Fruit fly (Drosophila melanogaster): ENCODE measurements around the gene CG14543.

The CG14543 gene

dm6 chr3R:26041417-26042101, 14.9 kb upstream of the CG14543 start, which contains the start of gene gro (continued):
- TF ChIP-seq Antp (GFP tag; optimal IDR thresholded peaks at IDR 0.05) (peak; percentile 75), Hr78 (GFP tag; optimal IDR thresholded peaks at IDR 0.05) (no peak), lilli (GFP tag; optimal IDR thresholded peaks at IDR 0.05) (peak; percentile 83), CG1602 (GFP tag; optimal IDR thresholded peaks at IDR 0.05) (peak; percentile 60), sima (GFP tag; optimal IDR thresholded peaks at IDR 0.05) (no peak), ERR (GFP tag; optimal IDR thresholded peaks at IDR 0.05) (peak; percentile 65), CG12236 (GFP tag; optimal IDR thresholded peaks at IDR 0.05) (peak; percentile 44), klu (GFP tag; IDR thresholded peaks at IDR 0.05) (0 out of 2 replicates have a peak, but pooled peaks have one; percentile 22), CG6854 (GFP tag; optimal IDR thresholded peaks at IDR 0.05) (no peak), CoRest (tag; optimal IDR thresholded peaks at IDR 0.05) (peak; percentile 71), CG2889 (GFP tag; IDR thresholded peaks at IDR 0.05) (no peak), schlank (tag; optimal IDR thresholded peaks at IDR 0.05) (peak; percentile 42), tio (GFP tag; optimal IDR thresholded peaks at IDR 0.05) (peak; percentile 19), CG11504 (tag; optimal IDR thresholded peaks at IDR 0.05) (peak; percentile 57), Med (GFP tag) (peak; percentile 98), Dp (GFP tag; optimal IDR thresholded peaks at IDR 0.05) (peak; percentile 87), CG7357 (GFP tag; IDR thresholded peaks at IDR 0.05) (0 out of 3 replicates have a peak, but pooled peaks have one; percentile 43), CG10147 (GFP tag; optimal IDR thresholded peaks at IDR 0.05) (peak; percentile 30), Ravus (GFP tag; IDR thresholded peaks at IDR 0.05) (no peak), CG12659 (GFP tag; optimal IDR thresholded peaks at IDR 0.05) (peak; percentile 91), bigmax (GFP tag; optimal IDR thresholded peaks at IDR 0.05) (no peak), CG17186 (GFP tag; optimal IDR thresholded peaks at IDR 0.05) (peak; percentile 90), CG13296 (GFP tag; optimal IDR thresholded peaks at IDR 0.05) (peak; percentile 8), lab (GFP tag; optimal IDR thresholded peaks at IDR 0.05) (peak; percentile 82), prd (optimal IDR thresholded peaks at IDR 0.05) (no peak), prd (GFP tag; IDR thresholded peaks at IDR 0.05) (peak; percentile 66; the same call in 2 of the 3 replicates), Hr3 (GFP tag; optimal IDR thresholded peaks at IDR 0.05) (peak; percentile 68), CG6654 (GFP tag; optimal IDR thresholded peaks at IDR 0.05) (no peak), Stat92E (GFP tag; optimal IDR thresholded peaks at IDR 0.05) (peak in 1 of 3 experiments; percentile 4), Oli (tag; optimal IDR thresholded peaks at IDR 0.05) (peak; percentile 30), CG10654 (GFP tag; optimal IDR thresholded peaks at IDR 0.05) (peak; percentile 64), otp (GFP tag; IDR thresholded peaks at IDR 0.05) (peak; percentile 59; the same call in 1 of the 3 replicates), eyg (GFP tag; optimal IDR thresholded peaks at IDR 0.05) (no peak), CG6175 (GFP tag; IDR thresholded peaks at IDR 0.05) (0 out of 3 replicates have a peak, but pooled peaks have one; percentile 60), Doc2 (GFP tag; IDR thresholded peaks at IDR 0.05) (no peak), Aef1 (GFP tag; IDR thresholded peaks at IDR 0.05) (peak; percentile 61), CG11723 (GFP tag; optimal IDR thresholded peaks at IDR 0.05) (peak; percentile 70), dmrt11E (tag; optimal IDR thresholded peaks at IDR 0.05) (peak; percentile 66), kah (GFP tag; optimal IDR thresholded peaks at IDR 0.05) (no peak), Bteb2 (GFP tag; optimal IDR thresholded peaks at IDR 0.05) (peak; percentile 68), CG34376 (GFP tag; optimal IDR thresholded peaks at IDR 0.05) (peak; percentile 23), CG4730 (GFP tag; IDR thresholded peaks at IDR 0.05) (peak; percentile 42; the same call in 1 of the 2 replicates), shn (GFP tag; optimal IDR thresholded peaks at IDR 0.05) (peak; percentile 64), Opbp (GFP tag; IDR thresholded peaks at IDR 0.05; ENCODE audit: partially characterized antibody) (peak; percentile 83), scrt (GFP tag; optimal IDR thresholded peaks at IDR 0.05) (peak; percentile 34)
